Worm (Caenorhabditis elegans): ENCODE data around the gene ZK328.6.
A peak's percentile ranks its signal among the peaks of the same experiment; 100 is the strongest.

The ZK328.6 gene

DNA sequence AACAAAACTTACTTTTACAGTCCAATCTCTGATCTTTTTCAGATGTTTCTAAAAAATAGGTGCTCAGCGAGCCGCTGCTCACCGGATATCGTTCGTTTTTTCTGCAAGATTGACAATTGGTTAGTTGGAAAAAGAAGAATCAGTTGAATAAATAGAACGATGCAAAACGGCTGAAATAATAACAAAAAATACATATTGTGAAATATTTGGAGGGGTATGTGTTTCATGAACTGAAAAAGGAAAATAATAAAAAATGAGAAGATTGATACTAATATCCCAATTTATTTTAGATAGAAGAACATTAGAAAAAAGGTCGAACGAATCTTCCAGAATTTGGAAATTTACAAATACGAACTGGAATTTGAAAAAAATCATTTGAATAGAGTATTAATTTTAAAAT, 48.4 kb downstream of the ZK328.6 start, which contains the start of gene frm-2:
Gene frm-2 (minus strand): TSS at position 101 of the 400 bp plus-strand sequence.
- no peak for TF ChIP-seq F16B12.6 (tag; optimal IDR thresholded peaks at IDR 0.05)
- TF ChIP-seq unc-86 (tag; optimal IDR thresholded peaks at IDR 0.05) = no peak
- TF ChIP-seq efl-1 (optimal IDR thresholded peaks at IDR 0.05) = no peak
- TF ChIP-seq efl-1 (GFP tag; optimal IDR thresholded peaks at IDR 0.05 in 1 of 2) = no peak
- no peak for TF ChIP-seq ces-1 (GFP tag; optimal IDR thresholded peaks at IDR 0.05)

DNA sequence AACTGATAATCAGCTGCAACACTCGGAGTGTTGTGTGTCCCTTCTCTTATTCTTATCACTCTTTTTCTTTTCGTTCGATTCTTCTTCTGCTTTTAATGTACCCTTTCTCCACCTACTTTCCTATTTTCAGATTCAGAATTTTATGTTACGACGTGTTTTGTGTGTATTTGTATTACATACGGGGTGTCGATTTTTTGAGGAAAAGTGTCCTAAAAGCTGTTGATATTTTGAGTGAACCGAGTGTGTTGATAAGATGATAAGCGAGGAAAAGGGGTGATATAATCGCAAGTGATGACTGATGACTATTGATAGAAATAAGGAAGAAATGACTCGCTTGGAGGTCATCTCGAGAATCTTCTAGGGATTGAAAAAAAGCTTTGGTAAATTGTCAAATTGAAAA, 49.0 kb downstream of the ZK328.6 start:
- TF ChIP-seq jun-1 (tag; optimal IDR thresholded peaks at IDR 0.05) (peak; percentile 22), elt-3 (tag; optimal IDR thresholded peaks at IDR 0.05) (peak in 2 of 6 experiments; percentile 18 to 31), elt-2 (tag; optimal IDR thresholded peaks at IDR 0.05) (peak; percentile 78), lin-14 (GFP tag; optimal IDR thresholded peaks at IDR 0.05) (peak; percentile 60), nhr-11 (tag; optimal IDR thresholded peaks at IDR 0.05) (no peak), blmp-1 (tag; optimal IDR thresholded peaks at IDR 0.05) (peak; percentile 41)

DNA sequence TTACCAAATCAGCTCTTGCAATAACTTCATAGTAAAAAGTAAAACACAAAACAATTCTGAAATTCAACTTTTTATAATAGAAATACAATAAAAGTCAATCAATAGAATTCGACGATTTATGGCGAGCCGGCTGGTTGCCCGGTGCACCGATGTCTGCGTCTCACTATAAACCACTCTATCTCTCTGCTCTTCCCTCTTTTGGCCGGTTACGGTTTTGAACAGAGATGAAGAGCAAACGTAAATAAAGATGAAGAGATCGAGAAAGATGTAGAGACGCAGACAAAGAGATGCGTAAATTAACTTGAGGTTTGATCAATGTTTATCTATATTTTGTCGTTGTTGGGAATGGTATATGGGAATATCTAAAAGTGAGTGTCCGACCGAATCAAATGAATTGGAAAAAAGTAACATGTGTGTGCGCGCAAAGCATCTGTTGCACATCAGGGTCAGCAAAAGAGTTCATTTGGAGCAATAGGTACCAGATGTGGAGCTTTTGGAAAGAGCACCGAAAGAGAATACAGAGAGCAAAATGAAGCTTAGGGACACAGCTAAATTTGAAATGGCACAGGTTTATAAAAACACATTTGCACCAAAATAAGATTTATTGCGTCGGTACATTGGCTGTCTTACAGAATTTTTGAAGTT, 50.0 kb downstream of the ZK328.6 start:
- peak; percentile 12 for TF ChIP-seq lin-14 (GFP tag; optimal IDR thresholded peaks at IDR 0.05)
- TF ChIP-seq fkh-4 (tag; optimal IDR thresholded peaks at IDR 0.05; ENCODE audit: borderline replicate concordance) = peak; percentile 92
- no peak for TF ChIP-seq ztf-4 (tag; optimal IDR thresholded peaks at IDR 0.05)
- peak; percentile 99 for TF ChIP-seq dsc-1 (tag; optimal IDR thresholded peaks at IDR 0.05)
- no peak for TF ChIP-seq efl-1 (optimal IDR thresholded peaks at IDR 0.05)
- TF ChIP-seq efl-1 (GFP tag; optimal IDR thresholded peaks at IDR 0.05 in 1 of 2) = peak in 1 of 2 experiments; percentile 41
- peak; percentile 11 for TF ChIP-seq nhr-71 (tag; optimal IDR thresholded peaks at IDR 0.05)
- TF ChIP-seq snu-23 (GFP tag; optimal IDR thresholded peaks at IDR 0.05) = no peak

All from whole organism, L1 larva.